Worm (Caenorhabditis elegans): ENCODE measurements around the gene set-5.

ce11 chrV:14698005-14698404 is 761 bp upstream of the set-5 start:
- TF ChIP-seq lin-15B (tag; optimal IDR thresholded peaks at IDR 0.05) (no peak), unc-62 (GFP tag; optimal IDR thresholded peaks at IDR 0.05) (no peak), lin-13 (GFP tag; optimal IDR thresholded peaks at IDR 0.05) (no peak), elt-3 (tag; optimal IDR thresholded peaks at IDR 0.05) (no peak), lin-35 (GFP tag; optimal IDR thresholded peaks at IDR 0.05) (no peak), ceh-82 (tag; optimal IDR thresholded peaks at IDR 0.05) (no peak), nhr-84 (tag; optimal IDR thresholded peaks at IDR 0.05) (no peak), fkh-10 (GFP tag; optimal IDR thresholded peaks at IDR 0.05) (no peak), C04F5.9 (tag; optimal IDR thresholded peaks at IDR 0.05) (no peak)

All from whole organism, L1 larva.